Fruit fly (Drosophila melanogaster) whole organism, embryonic: ENCODE results near the gene CG18266.

Experiments
- ATbp ChIP-seq: fragments of 200-800 bp; sonication (Bioruptor generic); optimal IDR thresholded peaks from 2 replicates; lab custom pipeline; 2017; ENCODE audit warnings: missing biosample characterization, mild to moderate bottlenecking, missing genetic modification characterization, missing genetic modification reagents
- Bdp1 ChIP-seq: fragments of 200-800 bp; sonication (Bioruptor generic); optimal IDR thresholded peaks from 3 replicates; lab custom pipeline; 2016; ENCODE audit warnings: missing biosample characterization, missing genetic modification characterization
- Blimp-1 ChIP-seq: fragments of 200-800 bp; sonication (Bioruptor generic); optimal IDR thresholded peaks from 3 replicates; lab custom pipeline; 2018; ENCODE audit warnings: missing biosample characterization, missing genetic modification characterization, mild to moderate bottlenecking, moderate library complexity, missing genetic modification reagents
- BtbVII ChIP-seq: fragments of 200-800 bp; sonication (Bioruptor generic); optimal IDR thresholded peaks from 3 replicates; lab custom pipeline; 2017; ENCODE audit warnings: missing biosample characterization, mild to moderate bottlenecking, missing genetic modification characterization
- CG11247 ChIP-seq: fragments of 200-800 bp; sonication (Bioruptor generic); IDR thresholded peaks from 2 replicates; pipeline ENCODE4 v1.3.6; 2022; ENCODE audit warnings: missing biosample characterization, missing genetic modification characterization
- CG11560 ChIP-seq: fragments of 200-800 bp; sonication (Bioruptor generic); IDR thresholded peaks from 3 replicates; pipeline ENCODE4 v1.3.6; 2022; ENCODE audit warnings: missing biosample characterization, missing genetic modification characterization
- CG12236 ChIP-seq: fragments of 200-800 bp; sonication (Bioruptor generic); optimal IDR thresholded peaks from 2 replicates; lab custom pipeline; 2016; ENCODE audit warnings: missing biosample characterization, missing genetic modification characterization
- CG13894 ChIP-seq: fragments of 200-800 bp; sonication (Bioruptor generic); optimal IDR thresholded peaks from 3 replicates; lab custom pipeline; 2018; ENCODE audit warnings: missing biosample characterization, mild to moderate bottlenecking, missing genetic modification characterization, moderate library complexity
- CG14860 ChIP-seq: fragments of 200-800 bp; sonication (Bioruptor generic); IDR thresholded peaks from 3 replicates; pipeline ENCODE4 v1.3.6; 2022; ENCODE audit warnings: missing biosample characterization, missing genetic modification characterization; ENCODE audit not compliant: partially characterized antibody
- CG15269 ChIP-seq: fragments of 200-800 bp; sonication (Bioruptor generic); optimal IDR thresholded peaks from 2 replicates; lab custom pipeline; 2018; ENCODE audit warnings: missing biosample characterization, mild to moderate bottlenecking, missing genetic modification characterization, moderate library complexity
- CG1529 ChIP-seq: fragments of 200-800 bp; sonication (Bioruptor generic); optimal IDR thresholded peaks from 3 replicates; lab custom pipeline; 2018; ENCODE audit warnings: missing biosample characterization, missing genetic modification characterization
- CG17568 ChIP-seq: fragments of 200-800 bp; sonication (Bioruptor generic); optimal IDR thresholded peaks from 2 replicates; lab custom pipeline; 2018; ENCODE audit warnings: missing biosample characterization, mild to moderate bottlenecking, missing genetic modification characterization, moderate library complexity
- CG2116 ChIP-seq: fragments of 200-800 bp; sonication (Bioruptor generic); optimal IDR thresholded peaks from 3 replicates; lab custom pipeline; 2018; ENCODE audit warnings: missing biosample characterization, mild to moderate bottlenecking, missing genetic modification characterization
- CG30403 ChIP-seq: fragments of 200-800 bp; sonication (Bioruptor generic); optimal IDR thresholded peaks from 3 replicates; lab custom pipeline; 2016; ENCODE audit warnings: missing biosample characterization, missing genetic modification characterization
- CG31365 ChIP-seq: fragments of 200-800 bp; sonication (Bioruptor generic); optimal IDR thresholded peaks from 2 replicates; lab custom pipeline; 2018; ENCODE audit warnings: missing biosample characterization, mild to moderate bottlenecking, missing genetic modification characterization
- CG32772 ChIP-seq: fragments of 200-800 bp; sonication (Bioruptor generic); IDR thresholded peaks from 2 replicates; pipeline ENCODE4 v1.3.6; 2022; ENCODE audit warnings: missing biosample characterization, missing genetic modification characterization
- CG34224 ChIP-seq: fragments of 200-800 bp; sonication (Bioruptor generic); IDR thresholded peaks from 3 replicates; pipeline ENCODE4 v1.3.6; 2022; ENCODE audit warnings: missing biosample characterization, missing genetic modification characterization; ENCODE audit not compliant: partially characterized antibody
- CG3847 ChIP-seq: fragments of 200-800 bp; sonication (Bioruptor generic); IDR thresholded peaks from 2 replicates; pipeline ENCODE4 v1.3.6; 2022; ENCODE audit warnings: missing biosample characterization, missing genetic modification characterization
- CG6254 ChIP-seq: fragments of 200-800 bp; sonication (Bioruptor generic); optimal IDR thresholded peaks from 3 replicates; lab custom pipeline; 2017; ENCODE audit warnings: mild to moderate bottlenecking, missing biosample characterization, missing genetic modification reagents, missing genetic modification characterization
- CG6654 ChIP-seq: fragments of 200-800 bp; sonication (Bioruptor generic); optimal IDR thresholded peaks from 2 replicates; lab custom pipeline; 2017; ENCODE audit warnings: missing biosample characterization, mild to moderate bottlenecking, missing genetic modification characterization
- CG6854 ChIP-seq: fragments of 200-800 bp; sonication (Bioruptor generic); optimal IDR thresholded peaks from 3 replicates; lab custom pipeline; 2017; ENCODE audit warnings: missing biosample characterization, mild to moderate bottlenecking, missing genetic modification characterization
- CHES-1-like ChIP-seq: fragments of 200-800 bp; sonication (Bioruptor generic); optimal IDR thresholded peaks from 2 replicates; lab custom pipeline; 2016; ENCODE audit warnings: missing biosample characterization, missing genetic modification characterization
- D19B ChIP-seq: fragments of 200-800 bp; sonication (Bioruptor generic); optimal IDR thresholded peaks from 2 replicates; lab custom pipeline; 2017; ENCODE audit warnings: missing biosample characterization, mild to moderate bottlenecking, missing genetic modification characterization
- Dref ChIP-seq: fragments of 200-800 bp; sonication (Bioruptor generic); IDR thresholded peaks from 2 replicates; pipeline ENCODE4 v1.3.6; 2022; ENCODE audit warnings: missing biosample characterization, missing genetic modification characterization
- Ets65A ChIP-seq: fragments of 200-800 bp; sonication (Bioruptor generic); peaks from one replicate; lab custom pipeline; 2016; ENCODE audit warnings: missing biosample characterization, missing genetic modification characterization
- Gug ChIP-seq: fragments of 200-800 bp; sonication (Bioruptor generic); IDR thresholded peaks from 4 replicates; pipeline ENCODE4 v1.3.6; 2022; ENCODE audit warnings: missing biosample characterization, missing genetic modification characterization
- H15 ChIP-seq: fragments of 200-800 bp; sonication (Bioruptor generic); IDR thresholded peaks from 3 replicates; pipeline ENCODE4 v1.3.6; 2022; ENCODE audit warnings: missing biosample characterization, missing genetic modification characterization
- HLHmδ ChIP-seq: fragments of 200-800 bp; sonication (Bioruptor generic); optimal IDR thresholded peaks from 2 replicates; lab custom pipeline; 2018; ENCODE audit warnings: missing biosample characterization, mild to moderate bottlenecking, missing genetic modification characterization, moderate library complexity
- Hr51 ChIP-seq, 2 experiments: fragments of 200-800 bp; sonication (Bioruptor generic); optimal IDR thresholded peaks; 2 replicates in 1 of 2; 3 replicates in 1 of 2; lab custom pipeline; 2016 to 2018; ENCODE audit warnings: missing biosample characterization in 2 of 2, missing genetic modification characterization in 2 of 2, mild to moderate bottlenecking in 1 of 2, moderate library complexity in 1 of 2
- Lhr ChIP-seq: fragments of 200-800 bp; sonication (Bioruptor generic); optimal IDR thresholded peaks from 3 replicates; lab custom pipeline; 2017; ENCODE audit warnings: mild to moderate bottlenecking, missing biosample characterization, missing genetic modification reagents, missing genetic modification characterization
- Neu2 ChIP-seq: fragments of 200-800 bp; sonication (Bioruptor generic); optimal IDR thresholded peaks from 3 replicates; lab custom pipeline; 2016; ENCODE audit warnings: missing biosample characterization, missing genetic modification characterization, borderline replicate concordance
- Poxn ChIP-seq: fragments of 200-800 bp; sonication (Bioruptor generic); IDR thresholded peaks from 2 replicates; pipeline ENCODE4 v1.3.6; 2022; ENCODE audit warnings: missing biosample characterization, missing genetic modification characterization
- Xbp1 ChIP-seq: fragments of 200-800 bp; sonication (Bioruptor generic); optimal IDR thresholded peaks from 3 replicates; lab custom pipeline; 2016; ENCODE audit warnings: missing biosample characterization, mild to moderate bottlenecking, missing genetic modification characterization
- ara ChIP-seq: fragments of 200-800 bp; sonication (Bioruptor generic); IDR thresholded peaks from 2 replicates; pipeline ENCODE4 v1.3.6; 2022; ENCODE audit warnings: missing biosample characterization, missing genetic modification characterization
- bsh ChIP-seq, 2 experiments: fragments of 200-800 bp; sonication (Bioruptor generic); optimal IDR thresholded peaks; 2 replicates each; lab custom pipeline; 2017 to 2018; ENCODE audit warnings: mild to moderate bottlenecking in 2 of 2, missing biosample characterization in 2 of 2, missing genetic modification characterization in 2 of 2, moderate library complexity in 1 of 2
- corto ChIP-seq: fragments of 200-800 bp; sonication (Bioruptor generic); optimal IDR thresholded peaks from 2 replicates; lab custom pipeline; 2016; ENCODE audit warnings: missing biosample characterization, mild to moderate bottlenecking, missing genetic modification characterization, moderate library complexity
- fru ChIP-seq: fragments of >200 bp; optimal IDR thresholded peaks from 2 replicates; lab custom pipeline; 2017
- gcm ChIP-seq: fragments of 200-800 bp; sonication (Bioruptor generic); optimal IDR thresholded peaks from 2 replicates; lab custom pipeline; 2019; ENCODE audit warnings: missing biosample characterization, mild to moderate bottlenecking, missing genetic modification characterization, moderate library complexity
- grau ChIP-seq: fragments of 200-800 bp; optimal IDR thresholded peaks from 3 replicates; lab custom pipeline; 2019; ENCODE audit warnings: missing biosample characterization, mild to moderate bottlenecking, missing genetic modification characterization, moderate library complexity
- jumu ChIP-seq: fragments of 200-800 bp; sonication (Bioruptor generic); optimal IDR thresholded peaks from 3 replicates; lab custom pipeline; 2016; ENCODE audit warnings: missing biosample characterization, missing genetic modification characterization
- kah ChIP-seq: fragments of 200-800 bp; sonication (Bioruptor generic); optimal IDR thresholded peaks from 2 replicates; lab custom pipeline; 2018; ENCODE audit warnings: missing biosample characterization, mild to moderate bottlenecking, missing genetic modification characterization
- mirr ChIP-seq: fragments of 200-800 bp; sonication (Bioruptor generic); optimal IDR thresholded peaks from 3 replicates; lab custom pipeline; 2018; ENCODE audit warnings: missing biosample characterization, mild to moderate bottlenecking, missing genetic modification characterization
- pb ChIP-seq: fragments of 200-800 bp; sonication (Bioruptor generic); optimal IDR thresholded peaks from 3 replicates; lab custom pipeline; 2016; ENCODE audit warnings: missing biosample characterization, missing genetic modification characterization
- peb ChIP-seq: fragments of 200-800 bp; sonication (Bioruptor generic); IDR thresholded peaks from 2 replicates; pipeline ENCODE4 v1.3.6; 2022; ENCODE audit warnings: missing biosample characterization, missing genetic modification characterization
- ro ChIP-seq: fragments of 200-800 bp; sonication (Bioruptor generic); IDR thresholded peaks from 2 replicates; pipeline ENCODE4 v1.3.6; 2022; ENCODE audit warnings: missing biosample characterization, missing genetic modification characterization
- ttk ChIP-seq: fragments of 200-800 bp; sonication (Bioruptor generic); IDR thresholded peaks from 2 replicates; pipeline ENCODE4 v2.1.2; 2022; ENCODE audit warnings: missing biosample characterization, missing genetic modification characterization
- tx ChIP-seq: fragments of 200-800 bp; sonication (Bioruptor generic); optimal IDR thresholded peaks from 2 replicates; lab custom pipeline; 2016; ENCODE audit warnings: missing biosample characterization, missing genetic modification characterization
- usp ChIP-seq: fragments of >200 bp; optimal IDR thresholded peaks from 2 replicates; lab custom pipeline; 2017; ENCODE audit warnings: missing biosample characterization, missing genetic modification characterization
- wor ChIP-seq: fragments of 200-800 bp; sonication (Bioruptor generic); IDR thresholded peaks from 2 replicates; pipeline ENCODE4 v1.3.6; 2022; ENCODE audit warnings: missing biosample characterization, missing genetic modification characterization
- z ChIP-seq: fragments of 200-800 bp; sonication (Bioruptor generic); IDR thresholded peaks from 3 replicates; pipeline ENCODE4 v1.3.6; 2022; ENCODE audit warnings: missing biosample characterization, missing genetic modification characterization

The CG18266 gene

dm6 chr2L:5588314-5588713 lies 8.3 kb upstream of the CG18266 start, which contains the start of gene CG7251:
Gene CG7251 (minus strand): TSS chr2L:5588414.
- no peak for TF ChIP-seq CG6254
- no peak for TF ChIP-seq CG12236 (GFP tag; lab: Kevin White, UChicago)
- no peak for TF ChIP-seq Poxn (GFP tag; lab: Robert Waterston, UW)
- TF ChIP-seq, all 482 proteins: peak for 0

dm6 chr2L:5593839-5594238 lies 2.8 kb upstream of the CG18266 start:
- TF ChIP-seq Ets65A (GFP tag; lab: Kevin White, UChicago): peak; percentile 53
- 0 out of 2 replicates have a peak, but pooled peaks have one; percentile 7 for TF ChIP-seq Dref (GFP tag; lab: Robert Waterston, UW)
- no peak for TF ChIP-seq CG31365 (tag; lab: Kevin White, UChicago)
- TF ChIP-seq fru (lab: Kevin White, UChicago): no peak
- TF ChIP-seq Neu2: no peak
- TF ChIP-seq bsh (GFP tag; optimal IDR thresholded peaks at IDR 0.05; lab: Kevin White, UChicago): no peak
- TF ChIP-seq CG17568: no peak
- TF ChIP-seq CG13894 (tag; lab: Kevin White, UChicago): no peak
- TF ChIP-seq Gug (GFP tag; lab: Robert Waterston, UW): no peak
- no peak for TF ChIP-seq D19B
- TF ChIP-seq ATbp: no peak
- no peak for TF ChIP-seq mirr (GFP tag; lab: Kevin White, UChicago)
- TF ChIP-seq CG34224: no peak
- no peak for TF ChIP-seq z
- TF ChIP-seq tx (GFP tag; lab: Kevin White, UChicago): no peak
- no peak for TF ChIP-seq wor

dm6 chr2L:5610108-5610507 lies 13.5 kb downstream of the CG18266 start:
- TF ChIP-seq CG15269 (tag; lab: Kevin White, UChicago) (peak; percentile 29), CG3847 (no peak), CG6854 (GFP tag; lab: Kevin White, UChicago) (no peak), Lhr (no peak), Bdp1 (no peak), usp (GFP tag; lab: Kevin White, UChicago) (no peak), kah (no peak), CG6654 (GFP tag; lab: Kevin White, UChicago) (no peak), CG1529 (no peak), peb (GFP tag; lab: Robert Waterston, UW) (no peak), ttk (GFP tag; lab: Robert Waterston, UW) (0 out of 2 replicates have a peak, but pooled peaks have one; percentile 20), CG14860 (GFP tag; lab: Robert Waterston, UW) (no peak), CG11560 (no peak), HLHmδ (GFP tag; lab: Kevin White, UChicago) (no peak), Hr51 (GFP tag; optimal IDR thresholded peaks at IDR 0.05; lab: Kevin White, UChicago) (peak in 1 of 2 experiments; percentile 62), BtbVII (no peak), CG30403 (GFP tag; lab: Kevin White, UChicago) (peak; percentile 35), gcm (GFP tag; lab: Kevin White, UChicago) (no peak), corto (GFP tag; lab: Kevin White, UChicago) (no peak), CG11247 (no peak), Blimp-1 (GFP tag; lab: Kevin White, UChicago) (no peak), Poxn (GFP tag; lab: Robert Waterston, UW) (no peak), H15 (GFP tag; lab: Robert Waterston, UW) (no peak), ara (GFP tag; lab: Robert Waterston, UW) (peak; percentile 44; the same call in 1 of the 2 replicates), CG32772 (GFP tag; lab: Robert Waterston, UW) (peak; percentile 33; the same call in 1 of the 2 replicates), ro (no peak), jumu (GFP tag; lab: Kevin White, UChicago) (no peak), pb (GFP tag; lab: Kevin White, UChicago) (no peak), CG2116 (GFP tag; lab: Kevin White, UChicago) (no peak), Xbp1 (peak; percentile 38), grau (no peak), CHES-1-like (GFP tag; lab: Kevin White, UChicago) (no peak)
